Worm (Caenorhabditis elegans) whole organism, L3 larva: Measurements from ENCODE around the gene pef-1.
A peak's percentile ranks its signal among the peaks of the same experiment; 100 is the strongest.

Experiments
- ZK546.5 ChIP-seq: sonication (generic microtip); optimal IDR thresholded peaks from 2 replicates; lab custom pipeline; 2017; ENCODE audit warnings: missing biosample characterization, missing genetic modification characterization
- aly-2 ChIP-seq: fragments of 150-350 bp; optimal IDR thresholded peaks from 2 replicates; lab custom pipeline; 2014; ENCODE audit warnings: missing biosample characterization, missing genetic modification characterization
- ama-1 ChIP-seq: fragments of 150-350 bp; optimal IDR thresholded peaks from 2 replicates; lab custom pipeline; 2018
- ceh-16 ChIP-seq: sonication (generic microtip); optimal IDR thresholded peaks from 2 replicates; lab custom pipeline; 2017; ENCODE audit warnings: missing biosample characterization, missing genetic modification characterization
- ceh-28 ChIP-seq: fragments of 150-350 bp; optimal IDR thresholded peaks from 2 replicates; lab custom pipeline; 2014; ENCODE audit warnings: missing biosample characterization, missing genetic modification reagents, missing genetic modification characterization
- ceh-82 ChIP-seq: fragments of 150-350 bp; optimal IDR thresholded peaks from 2 replicates; lab custom pipeline; 2014; ENCODE audit warnings: missing biosample characterization, missing genetic modification characterization
- ceh-9 ChIP-seq: sonication (generic microtip); optimal IDR thresholded peaks from 2 replicates; lab custom pipeline; 2018; ENCODE audit warnings: missing biosample characterization, missing genetic modification characterization
- egl-27 ChIP-seq: sonication (generic microtip); optimal IDR thresholded peaks from 4 replicates; lab custom pipeline; 2017; ENCODE audit warnings: missing biosample characterization, missing genetic modification reagents, missing genetic modification characterization
- elt-1 ChIP-seq: fragments of 150-350 bp; optimal IDR thresholded peaks from 2 replicates; lab custom pipeline; 2014; ENCODE audit warnings: missing biosample characterization, missing genetic modification characterization
- elt-2 ChIP-seq: sonication (generic microtip); optimal IDR thresholded peaks from 2 replicates; lab custom pipeline; 2016; ENCODE audit warnings: missing genetic modification reagents, mild to moderate bottlenecking, missing genetic modification characterization, missing compliant biosample characterization
- eor-1 ChIP-seq, 2 experiments: fragments of 150-350 bp; optimal IDR thresholded peaks; 2 replicates each; lab custom pipeline; 2014 to 2018; ENCODE audit warnings: missing biosample characterization in 2 of 2, missing genetic modification characterization in 2 of 2
- fkh-2 ChIP-seq: fragments of 150-350 bp; optimal IDR thresholded peaks from 2 replicates; lab custom pipeline; 2014; ENCODE audit warnings: missing biosample characterization, missing genetic modification reagents, missing genetic modification characterization
- lin-39 ChIP-seq: fragments of 150-350 bp; optimal IDR thresholded peaks from 2 replicates; lab custom pipeline; 2018; ENCODE audit warnings: missing biosample characterization, missing genetic modification reagents, missing genetic modification characterization
- lsy-12 ChIP-seq: sonication (generic microtip); optimal IDR thresholded peaks from 2 replicates; lab custom pipeline; 2016; ENCODE audit warnings: mild to moderate bottlenecking, missing genetic modification characterization, missing compliant biosample characterization
- mdl-1 ChIP-seq: fragments of 150-350 bp; optimal IDR thresholded peaks from 2 replicates; lab custom pipeline; 2014; ENCODE audit warnings: missing biosample characterization, missing genetic modification characterization
- mml-1 ChIP-seq: fragments of 150-350 bp; sonication (generic microtip); optimal IDR thresholded peaks from 3 replicates; lab custom pipeline; 2014; ENCODE audit warnings: missing biosample characterization, missing genetic modification characterization
- nfya-1 ChIP-seq: sonication (generic microtip); optimal IDR thresholded peaks from 2 replicates; lab custom pipeline; 2017; ENCODE audit warnings: missing genetic modification characterization, mild to moderate bottlenecking, missing compliant biosample characterization, antibody characterized with exemption, moderate library complexity; ENCODE audit not compliant: insufficient read depth
- nhr-11 ChIP-seq: fragments of 150-350 bp; optimal IDR thresholded peaks from 2 replicates; lab custom pipeline; 2014; ENCODE audit warnings: missing biosample characterization, missing genetic modification characterization
- nhr-23 ChIP-seq: fragments of 150-350 bp; optimal IDR thresholded peaks from 2 replicates; lab custom pipeline; 2014; ENCODE audit warnings: missing biosample characterization, missing genetic modification reagents, missing genetic modification characterization
- nhr-25 ChIP-seq: sonication (generic microtip); optimal IDR thresholded peaks from 2 replicates; lab custom pipeline; 2017; ENCODE audit warnings: missing biosample characterization, missing genetic modification characterization
- nhr-28 ChIP-seq: fragments of 150-350 bp; optimal IDR thresholded peaks from 2 replicates; lab custom pipeline; 2014; ENCODE audit warnings: missing biosample characterization, missing genetic modification characterization
- nhr-43 ChIP-seq: sonication (generic microtip); optimal IDR thresholded peaks from 2 replicates; lab custom pipeline; 2016; ENCODE audit warnings: mild to moderate bottlenecking, missing genetic modification characterization, missing compliant biosample characterization; ENCODE audit not compliant: poor library complexity, severe bottlenecking
- nhr-67 ChIP-seq: fragments of 150-350 bp; optimal IDR thresholded peaks from 2 replicates; lab custom pipeline; 2014; ENCODE audit warnings: missing biosample characterization, missing genetic modification characterization
- pha-4 ChIP-seq: fragments of 150-350 bp; optimal IDR thresholded peaks from 2 replicates; lab custom pipeline; 2014; ENCODE audit warnings: missing biosample characterization, missing genetic modification reagents, missing genetic modification characterization
- pqm-1 ChIP-seq: fragments of 150-350 bp; optimal IDR thresholded peaks from 2 replicates; lab custom pipeline; 2017; ENCODE audit warnings: missing biosample characterization, missing genetic modification characterization, inconsistent platforms
- skn-1 ChIP-seq: fragments of 150-350 bp; optimal IDR thresholded peaks from 2 replicates; lab custom pipeline; 2014; ENCODE audit warnings: missing biosample characterization, missing genetic modification characterization
- tbx-2 ChIP-seq: sonication (generic microtip); optimal IDR thresholded peaks from 2 replicates; lab custom pipeline; 2016; ENCODE audit warnings: mild to moderate bottlenecking, missing genetic modification characterization, missing compliant biosample characterization
- unc-39 ChIP-seq: sonication (generic microtip); optimal IDR thresholded peaks from 4 replicates; lab custom pipeline; 2017; ENCODE audit warnings: missing biosample characterization, missing genetic modification characterization
- unc-62 ChIP-seq: fragments of 150-350 bp; sonication (generic microtip); optimal IDR thresholded peaks from 4 replicates; lab custom pipeline; 2014; ENCODE audit warnings: missing biosample characterization, missing genetic modification reagents, missing genetic modification characterization
- zag-1 ChIP-seq: fragments of 150-350 bp; optimal IDR thresholded peaks from 2 replicates; lab custom pipeline; 2014; ENCODE audit warnings: missing biosample characterization, missing genetic modification characterization
- ztf-11 ChIP-seq: fragments of 150-350 bp; optimal IDR thresholded peaks from 2 replicates; lab custom pipeline; 2014; ENCODE audit warnings: missing biosample characterization, missing genetic modification characterization

pef-1 gene

ce11 chrIII:941958-942357 is 15.8 kb upstream of the pef-1 start:
- TF ChIP-seq mml-1 (tag; lab: Kevin White, UChicago) (no peak), lsy-12 (tag; lab: Kevin White, UChicago) (no peak), elt-1 (no peak), eor-1 (tag; optimal IDR thresholded peaks at IDR 0.05; lab: Kevin White, UChicago) (no peak), ZK546.5 (tag; lab: Kevin White, UChicago) (no peak), nfya-1 (no peak), pha-4 (tag; lab: Kevin White, UChicago) (no peak), unc-62 (GFP tag; lab: Kevin White, UChicago) (no peak), ceh-16 (tag; lab: Kevin White, UChicago) (no peak), aly-2 (tag; lab: Kevin White, UChicago) (no peak)

- no peak for TF ChIP-seq elt-2 (tag; lab: Kevin White, UChicago)
- TF ChIP-seq egl-27 (tag; lab: Kevin White, UChicago): no peak
- TF ChIP-seq lin-39: no peak
- no peak for TF ChIP-seq eor-1 (tag; optimal IDR thresholded peaks at IDR 0.05; lab: Kevin White, UChicago)
- no peak for TF ChIP-seq mdl-1 (tag; lab: Kevin White, UChicago)
- no peak for TF ChIP-seq ZK546.5 (tag; lab: Kevin White, UChicago)
- TF ChIP-seq ama-1: no peak
- TF ChIP-seq nhr-23 (tag; lab: Kevin White, UChicago): no peak
- TF ChIP-seq unc-39 (tag; lab: Kevin White, UChicago): no peak
- no peak for TF ChIP-seq nhr-25
- no peak for TF ChIP-seq ceh-9 (tag; lab: Kevin White, UChicago)
- no peak for TF ChIP-seq skn-1 (tag; lab: Kevin White, UChicago)
- no peak for TF ChIP-seq fkh-2 (tag; lab: Kevin White, UChicago)
- TF ChIP-seq mml-1 (tag; lab: Kevin White, UChicago): no peak
- TF ChIP-seq nhr-43 (tag; lab: Kevin White, UChicago): no peak
Observed at ce11 chrIII:938569-938968, 12.5 kb upstream of the pef-1 start, which contains the start of gene fbxa-22. fbxa-22 (plus strand) TSS chrIII:938869.

- TF ChIP-seq tbx-2 (tag; lab: Kevin White, UChicago) (no peak), nhr-25 (no peak)
Observed at ce11 chrIII:937961-938360, 11.8 kb upstream of the pef-1 start, which contains the start of gene fbxa-56. fbxa-56 (minus strand) TSS chrIII:938061.

- TF ChIP-seq elt-2 (tag; lab: Kevin White, UChicago) (peak; percentile 84), ztf-11 (tag; lab: Kevin White, UChicago) (no peak), ceh-28 (tag; lab: Kevin White, UChicago) (no peak), pqm-1 (tag; lab: Kevin White, UChicago) (peak; percentile 35), ceh-16 (tag; lab: Kevin White, UChicago) (no peak)
Observed at ce11 chrIII:936037-936507, 10.0 kb upstream of the pef-1 start, which contains the start of gene fbxa-55. fbxa-55 (minus strand) TSS chrIII:936087.

- no peak for TF ChIP-seq nhr-23 (tag; lab: Kevin White, UChicago)
- no peak for TF ChIP-seq ceh-82 (tag; lab: Kevin White, UChicago)
- TF ChIP-seq egl-27 (tag; lab: Kevin White, UChicago): no peak
- no peak for TF ChIP-seq ZK546.5 (tag; lab: Kevin White, UChicago)
- TF ChIP-seq nhr-11 (tag; lab: Kevin White, UChicago): no peak
- TF ChIP-seq nhr-67 (tag; lab: Kevin White, UChicago): no peak
Observed at ce11 chrIII:919322-919721, 6.8 kb downstream of the pef-1 start, which contains the start of gene F23H11.7. F23H11.7 (minus strand) TSS chrIII:919422.

- TF ChIP-seq ceh-82 (tag; lab: Kevin White, UChicago): no peak
- no peak for TF ChIP-seq mdl-1 (tag; lab: Kevin White, UChicago)
- TF ChIP-seq ceh-16 (tag; lab: Kevin White, UChicago): no peak
- no peak for TF ChIP-seq nhr-28 (tag; lab: Kevin White, UChicago)
- TF ChIP-seq ZK546.5 (tag; lab: Kevin White, UChicago): no peak
- no peak for TF ChIP-seq pha-4 (tag; lab: Kevin White, UChicago)
- TF ChIP-seq tbx-2 (tag; lab: Kevin White, UChicago): no peak
- no peak for TF ChIP-seq ceh-9 (tag; lab: Kevin White, UChicago)
- TF ChIP-seq nfya-1: no peak
- no peak for TF ChIP-seq nhr-43 (tag; lab: Kevin White, UChicago)
- TF ChIP-seq zag-1 (tag; lab: Kevin White, UChicago): no peak
- TF ChIP-seq nhr-25: no peak
- no peak for TF ChIP-seq eor-1 (tag; optimal IDR thresholded peaks at IDR 0.05; lab: Kevin White, UChicago)
Observed at ce11 chrIII:916897-917296, 9.2 kb downstream of the pef-1 start, which contains the start of gene idpp-13. idpp-13 (minus strand) TSS chrIII:916997.
